Fruit fly (Drosophila melanogaster): Measurements from ENCODE around the gene CG16704.

Gene CG16704

dm6 chr2L:3703260-3703659 is 10.9 kb upstream of the CG16704 start, which contains the start of gene CG2816 (continued):
- peak; percentile 97 for TF ChIP-seq eg (GFP tag; IDR thresholded peaks at IDR 0.05)
- peak; percentile 85 for TF ChIP-seq Hr4 (GFP tag; optimal IDR thresholded peaks at IDR 0.05)
- peak; percentile 92 for TF ChIP-seq Eip78C (GFP tag)
- peak; percentile 95 for TF ChIP-seq CG8119 (GFP tag; IDR thresholded peaks at IDR 0.05)
- TF ChIP-seq achi (GFP tag; optimal IDR thresholded peaks at IDR 0.05), result peak; percentile 77
- TF ChIP-seq CG34406 (GFP tag; optimal IDR thresholded peaks at IDR 0.05), result peak; percentile 67
- peak; percentile 88 for TF ChIP-seq lz (GFP tag; optimal IDR thresholded peaks at IDR 0.05)
- no peak for TF ChIP-seq CG1621 (tag; optimal IDR thresholded peaks at IDR 0.05)
- TF ChIP-seq Eip75B (GFP tag; optimal IDR thresholded peaks at IDR 0.05), result peak; percentile 72
- TF ChIP-seq acj6 (GFP tag; optimal IDR thresholded peaks at IDR 0.05), result peak; percentile 84
- TF ChIP-seq fd85E (GFP tag; optimal IDR thresholded peaks at IDR 0.05), result peak; percentile 8
- TF ChIP-seq CG11902 (GFP tag; optimal IDR thresholded peaks at IDR 0.05), result peak; percentile 76
- TF ChIP-seq CG4318 (GFP tag; optimal IDR thresholded peaks at IDR 0.05), result peak; percentile 67
- TF ChIP-seq CG8632 (GFP tag; optimal IDR thresholded peaks at IDR 0.05), result peak; percentile 50
- TF ChIP-seq CG3032 (tag; optimal IDR thresholded peaks at IDR 0.05), result no peak

dm6 chr2L:3701526-3701925 is 9.1 kb upstream of the CG16704 start, which contains the start of gene CG43145:
CG43145 (plus strand) TSS chr2L:3701826.
- TF ChIP-seq Eip75B (GFP tag; optimal IDR thresholded peaks at IDR 0.05) (no peak), CG31627 (GFP tag; optimal IDR thresholded peaks at IDR 0.05) (no peak)

dm6 chr2L:3700990-3701389 is 8.6 kb upstream of the CG16704 start, which contains the start of gene CG42467:
CG42467 (plus strand) TSS chr2L:3701290.
- no peak for TF ChIP-seq Sox14 (GFP tag; optimal IDR thresholded peaks at IDR 0.05)
- TF ChIP-seq CG9139 (GFP tag; optimal IDR thresholded peaks at IDR 0.05), result no peak
- TF ChIP-seq cyc (GFP tag; optimal IDR thresholded peaks at IDR 0.05), result no peak
- no peak for TF ChIP-seq CG11762 (GFP tag; optimal IDR thresholded peaks at IDR 0.05; ENCODE audit: insufficient read depth)
- no peak for TF ChIP-seq CG6276 (GFP tag; optimal IDR thresholded peaks at IDR 0.05)
- no peak for TF ChIP-seq Smox (GFP tag; optimal IDR thresholded peaks at IDR 0.05)
- TF ChIP-seq CG34406 (GFP tag; optimal IDR thresholded peaks at IDR 0.05), result no peak
- no peak for TF ChIP-seq Eip78C (GFP tag)
- TF ChIP-seq Eip75B (GFP tag; optimal IDR thresholded peaks at IDR 0.05), result no peak

- TF ChIP-seq Gug (GFP tag; IDR thresholded peaks at IDR 0.05) (no peak), achi (GFP tag; optimal IDR thresholded peaks at IDR 0.05) (no peak), Sox14 (GFP tag; optimal IDR thresholded peaks at IDR 0.05) (no peak), fd59A (GFP tag; optimal IDR thresholded peaks at IDR 0.05) (no peak), CG31627 (GFP tag; optimal IDR thresholded peaks at IDR 0.05) (no peak), CG15336 (GFP tag; IDR thresholded peaks at IDR 0.05) (no peak), Eip75B (GFP tag; optimal IDR thresholded peaks at IDR 0.05) (no peak), OdsH (GFP tag; optimal IDR thresholded peaks at IDR 0.05) (no peak), dsx (GFP tag; optimal IDR thresholded peaks at IDR 0.05; ENCODE audit: poor library complexity, severe bottlenecking) (no peak), CG6276 (GFP tag; optimal IDR thresholded peaks at IDR 0.05) (no peak), CG4318 (GFP tag; optimal IDR thresholded peaks at IDR 0.05) (no peak), dac (GFP tag; optimal IDR thresholded peaks at IDR 0.05) (no peak), CG34406 (GFP tag; optimal IDR thresholded peaks at IDR 0.05) (no peak), Hr39 (GFP tag; optimal IDR thresholded peaks at IDR 0.05) (no peak), CG6163 (GFP tag; IDR thresholded peaks at IDR 0.05) (no peak), Blimp-1 (GFP tag; optimal IDR thresholded peaks at IDR 0.05) (no peak), Eip78C (GFP tag) (no peak), cyc (GFP tag; optimal IDR thresholded peaks at IDR 0.05) (no peak), salr (GFP tag; optimal IDR thresholded peaks at IDR 0.05) (no peak), CG10631 (GFP tag; optimal IDR thresholded peaks at IDR 0.05) (no peak)
Measured at dm6 chr2L:3700374-3700773, 8.0 kb upstream of the CG16704 start, which contains the start of gene Sfp24C1. Sfp24C1 (plus strand) TSS chr2L:3700674.

dm6 chr2L:3699895-3700294 is 7.5 kb upstream of the CG16704 start, which contains the start of gene CG42465:
CG42465 (plus strand) TSS chr2L:3700195.
- TF ChIP-seq vri (GFP tag; optimal IDR thresholded peaks at IDR 0.05), result no peak
- no peak for TF ChIP-seq Gug (GFP tag; IDR thresholded peaks at IDR 0.05)
- no peak for TF ChIP-seq CG8319 (GFP tag; optimal IDR thresholded peaks at IDR 0.05)
- no peak for TF ChIP-seq CG9139 (GFP tag; optimal IDR thresholded peaks at IDR 0.05)
- TF ChIP-seq CG1621 (tag; optimal IDR thresholded peaks at IDR 0.05), result no peak
- TF ChIP-seq CG31627 (GFP tag; optimal IDR thresholded peaks at IDR 0.05), result no peak
- no peak for TF ChIP-seq Blimp-1 (GFP tag; optimal IDR thresholded peaks at IDR 0.05)
- no peak for TF ChIP-seq CG10631 (GFP tag; optimal IDR thresholded peaks at IDR 0.05)
- no peak for TF ChIP-seq Met (GFP tag; optimal IDR thresholded peaks at IDR 0.05)
- TF ChIP-seq Eip75B (GFP tag; optimal IDR thresholded peaks at IDR 0.05), result no peak
- no peak for TF ChIP-seq CG6276 (GFP tag; optimal IDR thresholded peaks at IDR 0.05)
- no peak for TF ChIP-seq CG11294 (GFP tag; IDR thresholded peaks at IDR 0.05)
- no peak for TF ChIP-seq CG8632 (GFP tag; optimal IDR thresholded peaks at IDR 0.05)
- no peak for TF ChIP-seq fd85E (GFP tag; optimal IDR thresholded peaks at IDR 0.05)
- no peak for TF ChIP-seq cyc (GFP tag; optimal IDR thresholded peaks at IDR 0.05)
- TF ChIP-seq esn (GFP tag; optimal IDR thresholded peaks at IDR 0.05), result no peak
- TF ChIP-seq CG4318 (GFP tag; optimal IDR thresholded peaks at IDR 0.05), result no peak

Measured in whole organism, prepupa.